Worm (Caenorhabditis elegans): ENCODE data around the gene Y97E10B.1.

The Y97E10B.1 gene

ce11 chrV:7956218-7956617 lies 12.6 kb downstream of the Y97E10B.1 start, which contains the start of gene pals-34:
pals-34 (minus strand) TSS chrV:7956497.
- TF ChIP-seq hlh-15 (tag; optimal IDR thresholded peaks at IDR 0.05) = no peak
- no peak for TF ChIP-seq K09A11.1 (tag; optimal IDR thresholded peaks at IDR 0.05; ENCODE audit: insufficient read depth)
- TF ChIP-seq C08G9.2 (tag; optimal IDR thresholded peaks at IDR 0.05) = no peak
- no peak for TF ChIP-seq pha-2 (tag; optimal IDR thresholded peaks at IDR 0.05)
- TF ChIP-seq ceh-6 (GFP tag; optimal IDR thresholded peaks at IDR 0.05) = no peak
- TF ChIP-seq ceh-34 (tag; optimal IDR thresholded peaks at IDR 0.05) = no peak
- no peak for TF ChIP-seq ceh-2 (tag; optimal IDR thresholded peaks at IDR 0.05)
- no peak for TF ChIP-seq lin-11 (tag; optimal IDR thresholded peaks at IDR 0.05)
- no peak for TF ChIP-seq sox-2 (GFP tag; IDR thresholded peaks at IDR 0.05)
- no peak for TF ChIP-seq sox-4 (tag; optimal IDR thresholded peaks at IDR 0.05)
- no peak for TF ChIP-seq mec-3 (tag; optimal IDR thresholded peaks at IDR 0.05; ENCODE audit: borderline replicate concordance)
- no peak for TF ChIP-seq ceh-48 (tag; optimal IDR thresholded peaks at IDR 0.05)
- no peak for TF ChIP-seq ceh-22 (tag; optimal IDR thresholded peaks at IDR 0.05)
- no peak for TF ChIP-seq C38D4.7 (GFP tag; optimal IDR thresholded peaks at IDR 0.05)
- no peak for TF ChIP-seq nhr-232 (tag; optimal IDR thresholded peaks at IDR 0.05)
- no peak for TF ChIP-seq che-1 (tag; optimal IDR thresholded peaks at IDR 0.05)

DNA sequence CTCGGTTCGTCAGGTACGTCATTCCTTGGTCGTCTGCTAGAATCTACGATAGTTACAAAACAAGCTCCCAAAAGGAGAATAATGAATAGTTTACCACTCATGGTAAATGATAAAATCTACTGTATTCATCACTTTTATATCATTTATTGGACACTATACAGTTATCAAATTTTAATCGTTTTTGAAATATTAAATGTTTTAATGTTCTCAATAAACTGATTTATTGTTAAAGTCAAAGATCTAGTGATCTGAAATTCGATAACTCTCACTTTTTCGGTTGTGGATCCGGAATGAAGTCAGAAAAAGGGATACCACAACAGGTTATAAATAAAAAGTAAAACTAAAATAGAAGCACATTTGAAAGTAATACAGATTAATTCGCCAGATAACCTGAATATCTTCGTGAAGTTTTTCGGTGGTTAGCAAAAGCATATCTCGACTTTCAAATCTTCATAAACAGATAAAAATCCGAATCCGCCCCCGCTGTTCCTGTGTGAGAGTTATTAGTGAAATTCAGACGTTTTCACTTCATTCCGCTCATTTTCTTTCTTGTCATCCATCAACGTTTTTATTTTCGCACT lies 15.2 kb downstream of the Y97E10B.1 start, which contains the start of the genes clec-217 and F26D11.2:
clec-217 (minus strand) TSS at position 101 of the 581 bp plus-strand sequence.
F26D11.2 (plus strand) TSS at position 531 of the 581 bp plus-strand sequence.
- TF ChIP-seq ceh-48 (tag; optimal IDR thresholded peaks at IDR 0.05) (no peak), gmeb-2 (tag; optimal IDR thresholded peaks at IDR 0.05) (no peak), ahr-1 (tag; optimal IDR thresholded peaks at IDR 0.05) (no peak), hlh-6 (tag; optimal IDR thresholded peaks at IDR 0.05) (no peak), pha-2 (tag; optimal IDR thresholded peaks at IDR 0.05) (no peak)

DNA sequence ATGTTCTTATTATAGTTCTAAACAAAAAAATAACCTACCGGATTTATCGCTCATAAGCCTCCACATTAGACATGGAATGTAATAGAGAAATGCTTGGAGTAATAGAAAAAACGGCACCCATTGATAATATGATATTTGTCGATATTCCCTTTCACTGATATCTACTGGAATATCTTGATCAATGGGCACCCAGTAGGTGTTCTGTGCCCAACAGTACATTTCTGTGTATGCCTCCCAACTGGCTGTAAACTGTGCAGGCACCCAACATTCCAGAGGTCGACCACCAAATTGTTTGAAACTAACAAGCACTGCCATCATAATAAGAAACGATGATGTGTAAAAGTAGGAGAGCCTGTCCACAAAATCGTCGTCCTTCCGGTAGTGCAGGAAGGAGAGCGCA lies 20.8 kb downstream of the Y97E10B.1 start:
- TF ChIP-seq ceh-2 (tag; optimal IDR thresholded peaks at IDR 0.05) (no peak), hlh-13 (GFP tag; optimal IDR thresholded peaks at IDR 0.05) (no peak), ceh-48 (tag; optimal IDR thresholded peaks at IDR 0.05) (no peak), elt-4 (tag; optimal IDR thresholded peaks at IDR 0.05) (no peak), nhr-11 (tag; optimal IDR thresholded peaks at IDR 0.05) (no peak), pag-3 (tag; optimal IDR thresholded peaks at IDR 0.05; ENCODE audit: borderline replicate concordance) (no peak), sox-4 (tag; optimal IDR thresholded peaks at IDR 0.05) (no peak), eyg-1 (tag; optimal IDR thresholded peaks at IDR 0.05) (no peak), npax-4 (tag; optimal IDR thresholded peaks at IDR 0.05) (no peak), zip-5 (tag; optimal IDR thresholded peaks at IDR 0.05) (no peak), lin-11 (tag; optimal IDR thresholded peaks at IDR 0.05) (no peak), dmd-4 (tag; optimal IDR thresholded peaks at IDR 0.05; ENCODE audit: borderline replicate concordance) (no peak), ceh-14 (tag; optimal IDR thresholded peaks at IDR 0.05) (no peak), ceh-22 (tag; optimal IDR thresholded peaks at IDR 0.05) (no peak), ahr-1 (tag; optimal IDR thresholded peaks at IDR 0.05) (no peak)

- TF ChIP-seq elt-4 (tag; optimal IDR thresholded peaks at IDR 0.05) (no peak), tbx-2 (tag; optimal IDR thresholded peaks at IDR 0.05) (no peak), fax-1 (tag; optimal IDR thresholded peaks at IDR 0.05) (no peak), unc-55 (GFP tag; optimal IDR thresholded peaks at IDR 0.05) (no peak), dve-1 (tag; optimal IDR thresholded peaks at IDR 0.05) (no peak), pha-4 (tag; optimal IDR thresholded peaks at IDR 0.05) (no peak), ttx-3 (tag; optimal IDR thresholded peaks at IDR 0.05) (no peak), fkh-6 (tag; optimal IDR thresholded peaks at IDR 0.05) (no peak), ceh-34 (tag; optimal IDR thresholded peaks at IDR 0.05) (no peak), hlh-30 (tag; optimal IDR thresholded peaks at IDR 0.05; ENCODE audit: insufficient read depth) (no peak), zip-5 (tag; optimal IDR thresholded peaks at IDR 0.05) (no peak), nfya-1 (tag; optimal IDR thresholded peaks at IDR 0.05) (no peak), rnt-1 (tag; optimal IDR thresholded peaks at IDR 0.05) (no peak)
These were observed 25.4 kb downstream of the Y97E10B.1 start, which contains the start of gene che-7 for ce11 chrV:7969107-7969506. che-7 (minus strand) TSS chrV:7969207.

Data from whole organism, late embryonic.